Worm (Caenorhabditis elegans) whole organism, mixed stage, embryonic: Measurements from ENCODE around the gene shw-1.

Experiments
- M03D4.4 ChIP-seq: sonication (generic microtip); optimal IDR thresholded peaks from 2 replicates; lab custom pipeline; 2017; ENCODE audit warnings: mild to moderate bottlenecking, missing genetic modification characterization, missing compliant biosample characterization
- bed-3 ChIP-seq: fragments of 200-800 bp; sonication (Bioruptor generic); optimal IDR thresholded peaks from 3 replicates; lab custom pipeline; 2018; ENCODE audit warnings: mild to moderate bottlenecking, missing genetic modification characterization, moderate library complexity, missing compliant biosample characterization
- blmp-1 ChIP-seq: fragments of 150-350 bp; optimal IDR thresholded peaks from 2 replicates; lab custom pipeline; 2014; ENCODE audit warnings: missing biosample characterization, missing genetic modification characterization
- ceh-43 ChIP-seq: fragments of 200-800 bp; sonication (Bioruptor generic); optimal IDR thresholded peaks from 2 replicates; lab custom pipeline; 2018; ENCODE audit warnings: mild to moderate bottlenecking, missing genetic modification characterization, moderate library complexity, missing compliant biosample characterization
- ceh-83 ChIP-seq: fragments of 200-800 bp; sonication (Bioruptor generic); optimal IDR thresholded peaks from 2 replicates; lab custom pipeline; 2018; ENCODE audit warnings: mild to moderate bottlenecking, missing genetic modification characterization, missing compliant biosample characterization
- ces-1 ChIP-seq: fragments of 150-350 bp; optimal IDR thresholded peaks from 2 replicates; lab custom pipeline; 2014; ENCODE audit warnings: missing biosample characterization, missing genetic modification reagents, missing genetic modification characterization
- cnd-1 ChIP-seq: fragments of 200-800 bp; sonication (Bioruptor generic); optimal IDR thresholded peaks from 2 replicates; lab custom pipeline; 2018; ENCODE audit warnings: mild to moderate bottlenecking, missing genetic modification characterization, missing compliant biosample characterization
- drap-1 ChIP-seq: fragments of 200-800 bp; sonication (Bioruptor generic); optimal IDR thresholded peaks from 3 replicates; lab custom pipeline; 2018; ENCODE audit warnings: mild to moderate bottlenecking, missing genetic modification characterization, missing compliant biosample characterization
- elt-1 ChIP-seq: sonication (generic microtip); optimal IDR thresholded peaks from 2 replicates; lab custom pipeline; 2017; ENCODE audit warnings: missing genetic modification characterization, mild to moderate bottlenecking, missing compliant biosample characterization, antibody characterized with exemption, moderate library complexity, borderline replicate concordance; ENCODE audit not compliant: insufficient read depth
- elt-3 ChIP-seq: fragments of 150-350 bp; optimal IDR thresholded peaks from 2 replicates; lab custom pipeline; 2014; ENCODE audit warnings: missing biosample characterization, missing genetic modification characterization
- ham-2 ChIP-seq: fragments of 200-800 bp; sonication (Bioruptor generic); optimal IDR thresholded peaks from 2 replicates; lab custom pipeline; 2018; ENCODE audit warnings: mild to moderate bottlenecking, missing genetic modification characterization, missing compliant biosample characterization
- hlh-1 ChIP-seq: fragments of 150-350 bp; optimal IDR thresholded peaks from 2 replicates; lab custom pipeline; 2014; ENCODE audit warnings: missing biosample characterization, missing genetic modification reagents, missing genetic modification characterization
- lin-13 ChIP-seq: fragments of 150-350 bp; optimal IDR thresholded peaks from 2 replicates; lab custom pipeline; 2014; ENCODE audit warnings: missing biosample characterization, missing genetic modification characterization
- lin-32 ChIP-seq: fragments of 200-800 bp; sonication (Bioruptor generic); optimal IDR thresholded peaks from 2 replicates; lab custom pipeline; 2018; ENCODE audit warnings: mild to moderate bottlenecking, missing genetic modification characterization, missing compliant biosample characterization
- lsy-2 ChIP-seq: fragments of 150-350 bp; optimal IDR thresholded peaks from 2 replicates; lab custom pipeline; 2014; ENCODE audit warnings: missing biosample characterization, missing genetic modification characterization
- mab-5 ChIP-seq: fragments of 150-350 bp; optimal IDR thresholded peaks from 2 replicates; lab custom pipeline; 2014; ENCODE audit warnings: missing biosample characterization, missing genetic modification characterization
- mep-1 ChIP-seq: fragments of 150-350 bp; optimal IDR thresholded peaks from 2 replicates; lab custom pipeline; 2017; ENCODE audit warnings: missing biosample characterization, missing genetic modification reagents, missing genetic modification characterization, inconsistent platforms
- nhr-12 ChIP-seq: fragments of 150-350 bp; optimal IDR thresholded peaks from 2 replicates; lab custom pipeline; 2014; ENCODE audit warnings: missing biosample characterization, missing genetic modification characterization
- nhr-2 ChIP-seq: fragments of 150-350 bp; optimal IDR thresholded peaks from 2 replicates; lab custom pipeline; 2014; ENCODE audit warnings: missing biosample characterization, missing genetic modification characterization
- nhr-237 ChIP-seq: fragments of 150-350 bp; optimal IDR thresholded peaks from 2 replicates; lab custom pipeline; 2014; ENCODE audit warnings: missing biosample characterization, missing genetic modification characterization
- nhr-28 ChIP-seq: fragments of 150-350 bp; optimal IDR thresholded peaks from 2 replicates; lab custom pipeline; 2014; ENCODE audit warnings: missing biosample characterization, missing genetic modification characterization
- nhr-76 ChIP-seq: sonication (generic microtip); optimal IDR thresholded peaks from 2 replicates; lab custom pipeline; 2017; ENCODE audit warnings: missing biosample characterization, missing genetic modification characterization
- pha-4 ChIP-seq: fragments of 150-350 bp; optimal IDR thresholded peaks from 2 replicates; lab custom pipeline; 2018; ENCODE audit warnings: missing biosample characterization, missing genetic modification reagents, missing genetic modification characterization
- sem-2 ChIP-seq: fragments of 200-800 bp; sonication (Bioruptor generic); optimal IDR thresholded peaks from 2 replicates; lab custom pipeline; 2018; ENCODE audit warnings: mild to moderate bottlenecking, missing genetic modification characterization, missing compliant biosample characterization
- snpc-4 ChIP-seq: fragments of 150-350 bp; optimal IDR thresholded peaks from 2 replicates; lab custom pipeline; 2014; ENCODE audit warnings: missing biosample characterization, missing genetic modification characterization
- sptf-1 ChIP-seq: sonication (generic microtip); optimal IDR thresholded peaks from 2 replicates; lab custom pipeline; 2017; ENCODE audit warnings: mild to moderate bottlenecking, missing genetic modification characterization, moderate library complexity, missing compliant biosample characterization
- tbx-8 ChIP-seq: fragments of 200-800 bp; sonication (Bioruptor generic); optimal IDR thresholded peaks from 2 replicates; lab custom pipeline; 2018; ENCODE audit warnings: mild to moderate bottlenecking, missing genetic modification characterization, moderate library complexity, missing compliant biosample characterization
- unc-120 ChIP-seq: sonication (generic microtip); optimal IDR thresholded peaks from 2 replicates; lab custom pipeline; 2017; ENCODE audit warnings: missing genetic modification characterization, missing compliant biosample characterization; ENCODE audit not compliant: poor library complexity, severe bottlenecking
- unc-39 ChIP-seq: fragments of 150-350 bp; optimal IDR thresholded peaks from 2 replicates; lab custom pipeline; 2014; ENCODE audit warnings: missing biosample characterization, missing genetic modification characterization
- unc-62 ChIP-seq: fragments of 150-350 bp; optimal IDR thresholded peaks from 2 replicates; lab custom pipeline; 2014; ENCODE audit warnings: missing biosample characterization, missing genetic modification reagents, missing genetic modification characterization
- zip-8 ChIP-seq: fragments of 150-350 bp; optimal IDR thresholded peaks from 2 replicates; lab custom pipeline; 2014; ENCODE audit warnings: missing biosample characterization, missing genetic modification characterization
- ztf-11 ChIP-seq: fragments of 150-350 bp; optimal IDR thresholded peaks from 2 replicates; lab custom pipeline; 2014; ENCODE audit warnings: missing biosample characterization, missing genetic modification characterization

Gene shw-1

ce11 chrII:8266559-8266958 lies 54.7 kb downstream of the shw-1 start:
- TF ChIP-seq ztf-11 (tag; lab: Kevin White, UChicago) (no peak), unc-62 (GFP tag; lab: Kevin White, UChicago) (no peak), nhr-2 (no peak), cnd-1 (no peak), mep-1 (tag; lab: Kevin White, UChicago) (no peak), unc-120 (tag; lab: Kevin White, UChicago) (no peak), drap-1 (no peak), M03D4.4 (tag; lab: Kevin White, UChicago) (no peak), pha-4 (no peak), zip-8 (tag; lab: Kevin White, UChicago) (no peak), ces-1 (no peak), lin-32 (GFP tag; lab: Kevin White, UChicago) (no peak), ham-2 (GFP tag; lab: Kevin White, UChicago) (no peak), nhr-237 (tag; lab: Kevin White, UChicago) (no peak), ceh-43 (GFP tag; lab: Kevin White, UChicago) (no peak), ceh-83 (no peak), mab-5 (tag; lab: Kevin White, UChicago) (no peak), lin-13 (tag; lab: Kevin White, UChicago) (no peak), snpc-4 (tag; lab: Kevin White, UChicago) (no peak), elt-1 (tag; lab: Kevin White, UChicago) (no peak)

- TF ChIP-seq ceh-43 (GFP tag; lab: Kevin White, UChicago) = no peak
- no peak for TF ChIP-seq nhr-2
- TF ChIP-seq unc-62 (GFP tag; lab: Kevin White, UChicago) = no peak
- no peak for TF ChIP-seq ztf-11 (tag; lab: Kevin White, UChicago)
- TF ChIP-seq, all 35 proteins: peak for 0
Observed at ce11 chrII:8264619-8265018, 56.7 kb downstream of the shw-1 start, which contains the start of gene srdh-1. Gene srdh-1, plus strand, starts transcription at chrII:8264661.

ce11 chrII:8263562-8263961 lies 57.7 kb downstream of the shw-1 start:
- TF ChIP-seq mep-1 (tag; lab: Kevin White, UChicago) = no peak
- TF ChIP-seq unc-39 (tag; lab: Kevin White, UChicago) = no peak

ce11 chrII:8259674-8260073 lies 61.6 kb downstream of the shw-1 start:
- no peak for TF ChIP-seq ceh-83

- TF ChIP-seq cnd-1 = no peak
- no peak for TF ChIP-seq sptf-1
- no peak for TF ChIP-seq nhr-76
- no peak for TF ChIP-seq pha-4
- no peak for TF ChIP-seq elt-3 (tag; lab: Kevin White, UChicago)
- TF ChIP-seq mab-5 (tag; lab: Kevin White, UChicago) = no peak
- no peak for TF ChIP-seq lin-32 (GFP tag; lab: Kevin White, UChicago)
- no peak for TF ChIP-seq hlh-1 (tag; lab: Kevin White, UChicago)
- TF ChIP-seq nhr-12 = no peak
- no peak for TF ChIP-seq blmp-1 (tag; lab: Kevin White, UChicago)
- no peak for TF ChIP-seq unc-39 (tag; lab: Kevin White, UChicago)
- TF ChIP-seq snpc-4 (tag; lab: Kevin White, UChicago) = no peak
- TF ChIP-seq zip-8 (tag; lab: Kevin White, UChicago) = no peak
- no peak for TF ChIP-seq nhr-237 (tag; lab: Kevin White, UChicago)
- no peak for TF ChIP-seq tbx-8 (GFP tag; lab: Kevin White, UChicago)
Observed at ce11 chrII:8259038-8259437, 62.2 kb downstream of the shw-1 start, which contains the start of gene F35C11.6. Gene F35C11.6, minus strand, starts transcription at chrII:8259138.

ce11 chrII:8256013-8256412 lies 65.3 kb downstream of the shw-1 start, which contains the start of gene F35C11.7:
Gene F35C11.7, plus strand, starts transcription at chrII:8256313.
- TF ChIP-seq pha-4 = no peak
- no peak for TF ChIP-seq ham-2 (GFP tag; lab: Kevin White, UChicago)
- TF ChIP-seq bed-3 (GFP tag; lab: Kevin White, UChicago) = no peak
- no peak for TF ChIP-seq nhr-12
- TF ChIP-seq lin-13 (tag; lab: Kevin White, UChicago) = no peak
- no peak for TF ChIP-seq nhr-28
- no peak for TF ChIP-seq hlh-1 (tag; lab: Kevin White, UChicago)
- TF ChIP-seq nhr-2 = no peak
- TF ChIP-seq unc-120 (tag; lab: Kevin White, UChicago) = no peak
- TF ChIP-seq lsy-2 (tag; lab: Kevin White, UChicago) = no peak
- no peak for TF ChIP-seq elt-1 (tag; lab: Kevin White, UChicago)
- no peak for TF ChIP-seq blmp-1 (tag; lab: Kevin White, UChicago)
- no peak for TF ChIP-seq unc-39 (tag; lab: Kevin White, UChicago)
- no peak for TF ChIP-seq M03D4.4 (tag; lab: Kevin White, UChicago)
- no peak for TF ChIP-seq sem-2 (GFP tag; lab: Kevin White, UChicago)
- TF ChIP-seq sptf-1 = no peak
